Fruit fly (Drosophila melanogaster): ENCODE data around the gene DIP1.
"Not testable (repeated sequence)": the region's sequence is repeated elsewhere in the genome, so short reads cannot be mapped to it uniquely, and the experiment has no call there.

The DIP1 gene

dm6 chrX:21629482-21630159, at the start of gene DIP1:
Gene DIP1 (minus strand): TSS chrX:21630148.
- TF ChIP-seq h (optimal IDR thresholded peaks at IDR 0.05) (no peak), Myc (optimal IDR thresholded peaks at IDR 0.05) (no peak), psq (optimal IDR thresholded peaks at IDR 0.05) (no peak), ttk (optimal IDR thresholded peaks at IDR 0.05) (no peak)

- TF ChIP-seq h (optimal IDR thresholded peaks at IDR 0.05) (no peak), Sin3A (optimal IDR thresholded peaks at IDR 0.05) (no peak), ttk (optimal IDR thresholded peaks at IDR 0.05) (no peak), Myc (optimal IDR thresholded peaks at IDR 0.05) (no peak), insv (optimal IDR thresholded peaks at IDR 0.05) (no peak), psq (optimal IDR thresholded peaks at IDR 0.05) (no peak)
Observed at dm6 chrX:21632852-21633251, 2.9 kb upstream of the DIP1 start.

- TF ChIP-seq ttk (optimal IDR thresholded peaks at IDR 0.05) (no peak), Sin3A (optimal IDR thresholded peaks at IDR 0.05) (no peak), Myc (optimal IDR thresholded peaks at IDR 0.05) (no peak), psq (optimal IDR thresholded peaks at IDR 0.05) (no peak), h (optimal IDR thresholded peaks at IDR 0.05) (no peak), insv (optimal IDR thresholded peaks at IDR 0.05) (no peak)
Observed at dm6 chrX:21632213-21632612, 2.3 kb upstream of the DIP1 start.

- TF ChIP-seq ttk (optimal IDR thresholded peaks at IDR 0.05) (no peak), Myc (optimal IDR thresholded peaks at IDR 0.05) (no peak), h (optimal IDR thresholded peaks at IDR 0.05) (no peak), insv (optimal IDR thresholded peaks at IDR 0.05) (no peak), Sin3A (optimal IDR thresholded peaks at IDR 0.05) (no peak), psq (optimal IDR thresholded peaks at IDR 0.05) (no peak)
Observed at dm6 chrX:21631452-21631851, 1.5 kb upstream of the DIP1 start.

dm6 chrX:21630160-21630738, 301 bp upstream of the DIP1 start:
- TF ChIP-seq h (optimal IDR thresholded peaks at IDR 0.05) (no peak), Sin3A (optimal IDR thresholded peaks at IDR 0.05) (no peak), insv (optimal IDR thresholded peaks at IDR 0.05) (no peak), psq (optimal IDR thresholded peaks at IDR 0.05) (no peak), Myc (optimal IDR thresholded peaks at IDR 0.05) (no peak), ttk (optimal IDR thresholded peaks at IDR 0.05) (no peak)

dm6 chrX:21623641-21624040, 6.3 kb downstream of the DIP1 start, which contains the start of gene CG32500:
Gene CG32500 (minus strand): TSS chrX:21623750.
- TF ChIP-seq insv, Sin3A, h (optimal IDR thresholded peaks at IDR 0.05): not testable (repeated sequence)

- not testable (repeated sequence) for TF ChIP-seq psq, insv, Sin3A (optimal IDR thresholded peaks at IDR 0.05)
Observed at dm6 chrX:21621004-21621403, 8.9 kb downstream of the DIP1 start, which contains the start of gene CG32819. Gene CG32819 (minus strand): TSS chrX:21621104.

dm6 chrX:21617517-21617916, 12.4 kb downstream of the DIP1 start, which contains the start of gene CG32857:
Gene CG32857 (minus strand): TSS chrX:21617617.
- TF ChIP-seq Sin3A, h, psq (optimal IDR thresholded peaks at IDR 0.05): not testable (repeated sequence)

dm6 chrX:21615139-21615538, 14.8 kb downstream of the DIP1 start, which contains the start of gene CG32820:
Gene CG32820 (minus strand): TSS chrX:21615239.
- TF ChIP-seq ttk, Sin3A, psq (optimal IDR thresholded peaks at IDR 0.05): not testable (repeated sequence)

- not testable (repeated sequence) for TF ChIP-seq psq, Myc, Sin3A (optimal IDR thresholded peaks at IDR 0.05)
Observed at dm6 chrX:21611426-21611825, 18.5 kb downstream of the DIP1 start, which contains the start of gene CG33502. Gene CG33502 (minus strand): TSS chrX:21611526.

dm6 chrX:21608820-21609219, 21.1 kb downstream of the DIP1 start, which contains the start of gene CG17450:
Gene CG17450 (minus strand): TSS chrX:21608920.
- TF ChIP-seq ttk, Myc, psq (optimal IDR thresholded peaks at IDR 0.05): not testable (repeated sequence)

- TF ChIP-seq ttk (optimal IDR thresholded peaks at IDR 0.05): no peak
- TF ChIP-seq insv (optimal IDR thresholded peaks at IDR 0.05): no peak
- no peak for TF ChIP-seq psq (optimal IDR thresholded peaks at IDR 0.05)
- no peak for TF ChIP-seq Myc (optimal IDR thresholded peaks at IDR 0.05)
- no peak for TF ChIP-seq Sin3A (optimal IDR thresholded peaks at IDR 0.05)
- TF ChIP-seq h (optimal IDR thresholded peaks at IDR 0.05): no peak
Observed at dm6 chrX:21605514-21605913, 24.4 kb downstream of the DIP1 start.

- TF ChIP-seq Myc (optimal IDR thresholded peaks at IDR 0.05): no peak
- no peak for TF ChIP-seq h (optimal IDR thresholded peaks at IDR 0.05)
- no peak for TF ChIP-seq psq (optimal IDR thresholded peaks at IDR 0.05)
- no peak for TF ChIP-seq ttk (optimal IDR thresholded peaks at IDR 0.05)
- TF ChIP-seq Sin3A (optimal IDR thresholded peaks at IDR 0.05): no peak
- TF ChIP-seq insv (optimal IDR thresholded peaks at IDR 0.05): no peak
Observed at dm6 chrX:21604956-21605502, 24.9 kb downstream of the DIP1 start, which contains the start of gene GCS2alpha. Gene GCS2alpha (minus strand): TSS chrX:21605264.

All from Kc167 (cell line).